Fruit fly (Drosophila melanogaster): Measurements from ENCODE around the gene CG17726.

Gene CG17726

dm6 chr3R:11263579-11263978 lies 37.0 kb downstream of the CG17726 start:
- no peak for TF ChIP-seq CG4617 (GFP tag; optimal IDR thresholded peaks at IDR 0.05; ENCODE audit: borderline replicate concordance)
- TF ChIP-seq eyg (GFP tag; optimal IDR thresholded peaks at IDR 0.05): no peak
- TF ChIP-seq CG4854 (GFP tag; optimal IDR thresholded peaks at IDR 0.05): no peak
- peak; percentile 66 for TF ChIP-seq Nf-YC (tag; optimal IDR thresholded peaks at IDR 0.05)
- TF ChIP-seq Nf-YB (GFP tag; optimal IDR thresholded peaks at IDR 0.05): peak; percentile 65
- peak; percentile 71; the same call in 1 of the 2 replicates for TF ChIP-seq seq (GFP tag; IDR thresholded peaks at IDR 0.05)
- peak; percentile 35 for TF ChIP-seq ewg (GFP tag; optimal IDR thresholded peaks at IDR 0.05)
- peak; percentile 38 for TF ChIP-seq sens (GFP tag)
- TF ChIP-seq Side (GFP tag; optimal IDR thresholded peaks at IDR 0.05): no peak
- TF ChIP-seq pros (GFP tag; optimal IDR thresholded peaks at IDR 0.05): peak; percentile 30
- TF ChIP-seq Stat92E (GFP tag; optimal IDR thresholded peaks at IDR 0.05): no peak

DNA sequence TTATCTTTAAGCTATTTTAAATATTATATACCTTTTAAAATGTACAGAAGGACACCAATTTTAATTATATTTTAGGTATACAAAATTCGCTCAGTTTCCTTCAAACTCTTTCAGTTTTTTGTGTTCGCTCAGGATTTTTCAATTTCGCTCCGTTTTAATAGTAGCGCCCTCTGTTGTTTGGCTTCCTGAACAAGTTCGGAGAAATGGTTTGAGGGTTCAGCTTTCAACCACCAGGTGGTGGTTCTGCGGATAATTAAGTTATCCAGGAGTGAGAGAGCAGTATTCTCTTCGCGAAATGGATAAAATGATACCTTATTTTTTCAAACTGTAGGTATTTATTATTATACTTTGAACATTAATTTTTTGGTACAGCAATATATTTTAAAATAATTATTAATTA lies 42.5 kb downstream of the CG17726 start:
- TF ChIP-seq NK7.1 (GFP tag; optimal IDR thresholded peaks at IDR 0.05) (peak; percentile 41), lov (optimal IDR thresholded peaks at IDR 0.05) (no peak), lov (GFP tag; IDR thresholded peaks at IDR 0.05) (peak; percentile 76; the same call in 2 of the 3 replicates), Dek (tag; optimal IDR thresholded peaks at IDR 0.05) (no peak), H15 (GFP tag; IDR thresholded peaks at IDR 0.05) (peak; percentile 60), Dip3 (GFP tag; optimal IDR thresholded peaks at IDR 0.05) (no peak), CG2202 (tag; optimal IDR thresholded peaks at IDR 0.05) (peak; percentile 56), unpg (GFP tag; optimal IDR thresholded peaks at IDR 0.05) (no peak), nmo (GFP tag; optimal IDR thresholded peaks at IDR 0.05) (peak; percentile 58), tin (GFP tag; optimal IDR thresholded peaks at IDR 0.05) (peak; percentile 71), Hand (GFP tag; optimal IDR thresholded peaks at IDR 0.05) (peak; percentile 54), CG6854 (GFP tag; optimal IDR thresholded peaks at IDR 0.05) (peak; percentile 63), fd64A (GFP tag; optimal IDR thresholded peaks at IDR 0.05) (peak; percentile 66), CG3838 (GFP tag; optimal IDR thresholded peaks at IDR 0.05) (no peak), CG11723 (GFP tag; optimal IDR thresholded peaks at IDR 0.05) (peak; percentile 68), CG8281 (tag; optimal IDR thresholded peaks at IDR 0.05) (peak; percentile 48), CG8359 (GFP tag; optimal IDR thresholded peaks at IDR 0.05; ENCODE audit: borderline replicate concordance) (peak; percentile 77), bsh (GFP tag; optimal IDR thresholded peaks at IDR 0.05) (no peak), Nf-YB (GFP tag; optimal IDR thresholded peaks at IDR 0.05) (peak; percentile 58), caup (GFP tag; optimal IDR thresholded peaks at IDR 0.05; ENCODE audit: severe bottlenecking) (peak; percentile 82), CTCF (GFP tag; optimal IDR thresholded peaks at IDR 0.05) (peak; percentile 94), Xrp1 (GFP tag; IDR thresholded peaks at IDR 0.05) (peak; percentile 83), ro (GFP tag; IDR thresholded peaks at IDR 0.05) (no peak), gcm (GFP tag; optimal IDR thresholded peaks at IDR 0.05) (no peak), D19B (GFP tag; optimal IDR thresholded peaks at IDR 0.05) (no peak), Oli (tag; optimal IDR thresholded peaks at IDR 0.05) (peak; percentile 66), cato (GFP tag; optimal IDR thresholded peaks at IDR 0.05; ENCODE audit: borderline replicate concordance) (peak; percentile 40), Atf-2 (GFP tag; optimal IDR thresholded peaks at IDR 0.05) (peak; percentile 47), ap (GFP tag; IDR thresholded peaks at IDR 0.05) (no peak), eyg (GFP tag; optimal IDR thresholded peaks at IDR 0.05) (peak; percentile 67), CG13775 (GFP tag; optimal IDR thresholded peaks at IDR 0.05) (peak; percentile 64), Dfd (GFP tag; optimal IDR thresholded peaks at IDR 0.05) (no peak), HHEX (GFP tag; optimal IDR thresholded peaks at IDR 0.05) (peak; percentile 73), sens-2 (GFP tag; IDR thresholded peaks at IDR 0.05) (peak; percentile 68), CG10366 (GFP tag; IDR thresholded peaks at IDR 0.05) (peak; percentile 29; the same call in 1 of the 2 replicates), p53 (GFP tag; optimal IDR thresholded peaks at IDR 0.05) (peak; percentile 8), CG11456 (GFP tag; IDR thresholded peaks at IDR 0.05) (0 out of 3 replicates have a peak, but pooled peaks have one; percentile 27), fd102C (GFP tag; optimal IDR thresholded peaks at IDR 0.05) (peak; percentile 86), Optix (GFP tag; IDR thresholded peaks at IDR 0.05) (peak; percentile 73), CG10431 (GFP tag; optimal IDR thresholded peaks at IDR 0.05) (peak; percentile 86)

All from whole organism, embryonic.